Fruit fly (Drosophila melanogaster): ENCODE data around the gene Ada.

The Ada gene

DNA sequence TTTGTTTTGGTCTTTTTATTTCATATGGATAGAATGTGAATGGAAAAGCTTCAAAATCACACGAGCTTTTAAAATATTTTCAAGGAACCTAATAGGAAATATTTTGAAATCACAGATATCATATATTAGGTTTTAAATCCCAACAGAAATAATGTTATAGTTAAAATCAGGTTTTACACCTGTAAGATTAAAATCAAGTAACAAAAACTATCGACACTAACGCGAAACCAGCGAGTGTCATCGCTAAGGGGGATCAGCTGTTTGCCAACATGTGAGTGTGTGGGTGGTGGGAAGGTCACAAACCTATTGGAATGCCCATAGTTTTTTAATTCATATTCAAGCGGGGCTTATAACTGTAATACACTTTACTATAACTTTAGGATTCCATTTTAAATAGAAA is 26.3 kb upstream of the Ada start, which contains the start of gene hyx (continued):
- no peak for TF ChIP-seq crol (GFP tag; IDR thresholded peaks at IDR 0.05)
- peak; percentile 10 for TF ChIP-seq pum (GFP tag; optimal IDR thresholded peaks at IDR 0.05)
- TF ChIP-seq B-H2 (GFP tag; optimal IDR thresholded peaks at IDR 0.05): peak; percentile 60
- TF ChIP-seq CG34422 (GFP tag; IDR thresholded peaks at IDR 0.05): peak; percentile 65; the same call in 2 of the 3 replicates
- TF ChIP-seq CG9727 (GFP tag; optimal IDR thresholded peaks at IDR 0.05): peak; percentile 9
- TF ChIP-seq CG18599 (GFP tag; optimal IDR thresholded peaks at IDR 0.05): peak; percentile 25
- peak; percentile 52 for TF ChIP-seq wek (GFP tag; optimal IDR thresholded peaks at IDR 0.05)
- TF ChIP-seq NFAT (GFP tag; IDR thresholded peaks at IDR 0.05): peak; percentile 58; the same call in 1 of the 2 replicates
- no peak for TF ChIP-seq CG7357 (GFP tag; IDR thresholded peaks at IDR 0.05)
- no peak for TF ChIP-seq CG10959 (GFP tag; IDR thresholded peaks at IDR 0.05)
- TF ChIP-seq Asciz (GFP tag; optimal IDR thresholded peaks at IDR 0.05): no peak
- no peak for TF ChIP-seq toy (GFP tag; IDR thresholded peaks at IDR 0.05)
- no peak for TF ChIP-seq rib (GFP tag; IDR thresholded peaks at IDR 0.05)
- TF ChIP-seq jumu (GFP tag; optimal IDR thresholded peaks at IDR 0.05): peak; percentile 19
- no peak for TF ChIP-seq CG5180 (GFP tag; optimal IDR thresholded peaks at IDR 0.05)
- TF ChIP-seq fd64A (GFP tag; optimal IDR thresholded peaks at IDR 0.05): no peak
- no peak for TF ChIP-seq CG7372 (GFP tag; IDR thresholded peaks at IDR 0.05)
- no peak for TF ChIP-seq ab (GFP tag; optimal IDR thresholded peaks at IDR 0.05)
- peak; percentile 47 for TF ChIP-seq Camta (GFP tag; optimal IDR thresholded peaks at IDR 0.05)
- peak; percentile 92 for TF ChIP-seq grn (GFP tag; optimal IDR thresholded peaks at IDR 0.05)
- peak; percentile 46 for TF ChIP-seq vfl (GFP tag; optimal IDR thresholded peaks at IDR 0.05)
- peak; percentile 45 for TF ChIP-seq stwl (tag; optimal IDR thresholded peaks at IDR 0.05)
- no peak for TF ChIP-seq CG2875 (GFP tag; optimal IDR thresholded peaks at IDR 0.05)
- peak; percentile 52 for TF ChIP-seq CG13424 (tag; optimal IDR thresholded peaks at IDR 0.05)
- TF ChIP-seq Vsx1 (GFP tag; optimal IDR thresholded peaks at IDR 0.05): no peak
- no peak for TF ChIP-seq btn (GFP tag; optimal IDR thresholded peaks at IDR 0.05)
- TF ChIP-seq CG2120 (GFP tag; optimal IDR thresholded peaks at IDR 0.05): peak; percentile 77
- TF ChIP-seq Taf1 (GFP tag; IDR thresholded peaks at IDR 0.05): 0 out of 2 replicates have a peak, but pooled peaks have one; percentile 41
- no peak; the same call in 1 of the 3 replicates for TF ChIP-seq knrl (GFP tag; IDR thresholded peaks at IDR 0.05; ENCODE audit: partially characterized antibody)
- 0 out of 3 replicates have a peak, but pooled peaks have one; percentile 15 for TF ChIP-seq CG17361 (GFP tag; IDR thresholded peaks at IDR 0.05)
- TF ChIP-seq NfI (GFP tag; optimal IDR thresholded peaks at IDR 0.05): peak; percentile 40
- no peak for TF ChIP-seq Tbp (GFP tag; optimal IDR thresholded peaks at IDR 0.05)
- TF ChIP-seq CG33557 (GFP tag; optimal IDR thresholded peaks at IDR 0.05): peak; percentile 38
- TF ChIP-seq tx (GFP tag; optimal IDR thresholded peaks at IDR 0.05): peak; percentile 14
- TF ChIP-seq CG11093 (GFP tag; IDR thresholded peaks at IDR 0.05): no peak
- TF ChIP-seq Xbp1 (GFP tag; optimal IDR thresholded peaks at IDR 0.05): peak; percentile 47
- TF ChIP-seq ken (GFP tag; IDR thresholded peaks at IDR 0.05): 0 out of 3 replicates have a peak, but pooled peaks have one; percentile 24
- TF ChIP-seq CG6272 (GFP tag; IDR thresholded peaks at IDR 0.05): no peak
- peak; percentile 27 for TF ChIP-seq dmrt11E (tag; optimal IDR thresholded peaks at IDR 0.05)
- TF ChIP-seq CG7786 (GFP tag; optimal IDR thresholded peaks at IDR 0.05): no peak
- TF ChIP-seq Eip74EF (GFP tag; optimal IDR thresholded peaks at IDR 0.05): no peak
- TF ChIP-seq BEAF-32 (GFP tag; optimal IDR thresholded peaks at IDR 0.05): peak; percentile 77
- no peak for TF ChIP-seq trh (GFP tag; optimal IDR thresholded peaks at IDR 0.05)
- no peak for TF ChIP-seq exex (tag; optimal IDR thresholded peaks at IDR 0.05)
- TF ChIP-seq CG8359 (GFP tag; optimal IDR thresholded peaks at IDR 0.05; ENCODE audit: borderline replicate concordance): no peak
- TF ChIP-seq CG30020 (tag; optimal IDR thresholded peaks at IDR 0.05): no peak
- peak; percentile 60 for TF ChIP-seq inv (GFP tag; IDR thresholded peaks at IDR 0.05; ENCODE audit: partially characterized antibody)
- no peak for TF ChIP-seq CG17612 (GFP tag; IDR thresholded peaks at IDR 0.05)
- no peak for TF ChIP-seq z (GFP tag; IDR thresholded peaks at IDR 0.05)
- peak; percentile 91 for TF ChIP-seq unc-4 (GFP tag; IDR thresholded peaks at IDR 0.05; ENCODE audit: partially characterized antibody)
